Fruit fly (Drosophila melanogaster) whole organism, embryonic: ENCODE measurements around the gene Ldh.
A peak's percentile ranks its signal among the peaks of the same experiment; 100 is the strongest.

Experiments
- B-H1 ChIP-seq: fragments of 200-800 bp; sonication (Bioruptor generic); IDR thresholded peaks from 3 replicates; pipeline ENCODE4 v1.3.6; 2022; ENCODE audit warnings: missing biosample characterization, missing genetic modification characterization
- CG10274 ChIP-seq: fragments of 200-800 bp; sonication (Bioruptor generic); optimal IDR thresholded peaks from 3 replicates; lab custom pipeline; 2017; ENCODE audit warnings: missing biosample characterization, mild to moderate bottlenecking, missing genetic modification characterization
- CG10431 ChIP-seq: fragments of 200-800 bp; sonication (Bioruptor generic); optimal IDR thresholded peaks from 3 replicates; lab custom pipeline; 2018; ENCODE audit warnings: missing biosample characterization, mild to moderate bottlenecking, missing genetic modification characterization
- CG12071 ChIP-seq: fragments of 200-800 bp; sonication (Bioruptor generic); optimal IDR thresholded peaks from 3 replicates; lab custom pipeline; 2018; ENCODE audit warnings: missing biosample characterization, mild to moderate bottlenecking, missing genetic modification characterization
- CG12744 ChIP-seq: fragments of 200-800 bp; sonication (Bioruptor generic); optimal IDR thresholded peaks from 2 replicates; lab custom pipeline; 2016; ENCODE audit warnings: missing biosample characterization, missing genetic modification characterization
- CG14014 ChIP-seq: fragments of 200-800 bp; sonication (Bioruptor generic); IDR thresholded peaks from 2 replicates; pipeline ENCODE4 v1.3.6; 2022; ENCODE audit warnings: missing biosample characterization, missing genetic modification characterization
- CG1647 ChIP-seq: fragments of 200-800 bp; sonication (Bioruptor generic); optimal IDR thresholded peaks from 3 replicates; lab custom pipeline; 2016; ENCODE audit warnings: missing biosample characterization, missing genetic modification characterization
- CG17328 ChIP-seq: fragments of 200-800 bp; sonication (Bioruptor generic); IDR thresholded peaks from 2 replicates; pipeline ENCODE4 v1.3.6; 2022; ENCODE audit warnings: missing biosample characterization, missing genetic modification characterization
- CG18619 ChIP-seq: fragments of 200-800 bp; sonication (Bioruptor generic); optimal IDR thresholded peaks from 3 replicates; lab custom pipeline; 2017; ENCODE audit warnings: missing biosample characterization, mild to moderate bottlenecking, missing genetic modification characterization
- CG18764 ChIP-seq: fragments of 200-800 bp; sonication (Bioruptor generic); optimal IDR thresholded peaks from 3 replicates; lab custom pipeline; 2016; ENCODE audit warnings: missing biosample characterization, missing genetic modification characterization
- CG2116 ChIP-seq: fragments of 200-800 bp; sonication (Bioruptor generic); optimal IDR thresholded peaks from 3 replicates; lab custom pipeline; 2018; ENCODE audit warnings: missing biosample characterization, mild to moderate bottlenecking, missing genetic modification characterization
- CG2712 ChIP-seq: fragments of 200-800 bp; optimal IDR thresholded peaks from 3 replicates; lab custom pipeline; 2019; ENCODE audit warnings: missing biosample characterization, mild to moderate bottlenecking, missing genetic modification characterization, moderate library complexity
- CG4707 ChIP-seq: fragments of 200-800 bp; sonication (Bioruptor generic); optimal IDR thresholded peaks from 2 replicates; lab custom pipeline; 2018; ENCODE audit warnings: missing biosample characterization, mild to moderate bottlenecking, missing genetic modification characterization, moderate library complexity
- CG6272 ChIP-seq: fragments of 200-800 bp; sonication (Bioruptor generic); IDR thresholded peaks from 2 replicates; pipeline ENCODE4 v1.3.6; 2022; ENCODE audit warnings: missing biosample characterization, missing genetic modification characterization
- CG7271 ChIP-seq: fragments of 200-800 bp; sonication (Bioruptor generic); optimal IDR thresholded peaks from 2 replicates; lab custom pipeline; 2018; ENCODE audit warnings: missing biosample characterization, mild to moderate bottlenecking, missing genetic modification characterization, moderate library complexity
- CG7372 ChIP-seq: fragments of 200-800 bp; sonication (Bioruptor generic); IDR thresholded peaks from 2 replicates; pipeline ENCODE4 v1.3.6; 2022; ENCODE audit warnings: missing biosample characterization, missing genetic modification characterization
- CG8765 ChIP-seq: fragments of 200-800 bp; sonication (Bioruptor generic); IDR thresholded peaks from 2 replicates; pipeline ENCODE4 v1.3.6; 2022; ENCODE audit warnings: missing biosample characterization, missing genetic modification characterization
- CkIIα-i1 ChIP-seq: fragments of 200-800 bp; sonication (Bioruptor generic); IDR thresholded peaks from 2 replicates; pipeline ENCODE4 v1.3.6; 2022; ENCODE audit warnings: missing biosample characterization, missing genetic modification characterization
- Deaf1 ChIP-seq: fragments of 200-800 bp; optimal IDR thresholded peaks from 3 replicates; lab custom pipeline; 2019; ENCODE audit warnings: missing biosample characterization, mild to moderate bottlenecking, missing genetic modification characterization, moderate library complexity
- Dip2 ChIP-seq: fragments of 200-800 bp; sonication (Bioruptor generic); IDR thresholded peaks from 2 replicates; pipeline ENCODE4 v1.3.6; 2022; ENCODE audit warnings: missing biosample characterization, missing genetic modification characterization
- Hey ChIP-seq: fragments of 200-800 bp; sonication (Bioruptor generic); optimal IDR thresholded peaks from 3 replicates; lab custom pipeline; 2018; ENCODE audit warnings: missing biosample characterization, mild to moderate bottlenecking, missing genetic modification characterization
- Hmr ChIP-seq: fragments of 200-800 bp; sonication (Bioruptor generic); optimal IDR thresholded peaks from 3 replicates; lab custom pipeline; 2017; ENCODE audit warnings: mild to moderate bottlenecking, missing biosample characterization, missing genetic modification reagents, missing genetic modification characterization
- Kr ChIP-seq: fragments of 200-800 bp; sonication (Bioruptor generic); optimal IDR thresholded peaks from 2 replicates; lab custom pipeline; 2017; ENCODE audit warnings: missing biosample characterization, mild to moderate bottlenecking, missing genetic modification characterization
- MTF-1 ChIP-seq: fragments of 200-800 bp; sonication (Bioruptor generic); optimal IDR thresholded peaks from 2 replicates; lab custom pipeline; 2018; ENCODE audit warnings: missing biosample characterization, mild to moderate bottlenecking, missing genetic modification characterization, borderline replicate concordance
- Max ChIP-seq: fragments of 200-800 bp; sonication (Bioruptor generic); optimal IDR thresholded peaks from 2 replicates; lab custom pipeline; 2016; ENCODE audit warnings: missing biosample characterization, mild to moderate bottlenecking, missing genetic modification characterization
- Meics ChIP-seq: fragments of 200-800 bp; sonication (Bioruptor generic); optimal IDR thresholded peaks from 2 replicates; lab custom pipeline; 2017; ENCODE audit warnings: missing biosample characterization, mild to moderate bottlenecking, missing genetic modification characterization
- Opbp ChIP-seq: fragments of 200-800 bp; sonication (Bioruptor generic); IDR thresholded peaks from 3 replicates; pipeline ENCODE4 v1.3.6; 2022; ENCODE audit warnings: missing biosample characterization, missing genetic modification characterization; ENCODE audit not compliant: partially characterized antibody
- Sox102F ChIP-seq: fragments of 200-800 bp; sonication (Bioruptor generic); optimal IDR thresholded peaks from 2 replicates; lab custom pipeline; 2018; ENCODE audit warnings: missing biosample characterization, mild to moderate bottlenecking, missing genetic modification characterization, moderate library complexity
- Sry-β ChIP-seq: fragments of 200-800 bp; sonication (Bioruptor generic); optimal IDR thresholded peaks from 2 replicates; lab custom pipeline; 2018; ENCODE audit warnings: missing biosample characterization, mild to moderate bottlenecking, missing genetic modification characterization, moderate library complexity
- Ssrp ChIP-seq: fragments of 200-800 bp; sonication (Bioruptor generic); optimal IDR thresholded peaks from 2 replicates; lab custom pipeline; 2018; ENCODE audit warnings: missing biosample characterization, mild to moderate bottlenecking, missing genetic modification characterization, moderate library complexity
- TFAM ChIP-seq: fragments of 200-800 bp; sonication (Bioruptor generic); optimal IDR thresholded peaks from 2 replicates; lab custom pipeline; 2017; ENCODE audit warnings: missing biosample characterization, missing genetic modification characterization, inconsistent platforms
- bab2 ChIP-seq: fragments of 200-800 bp; sonication (Bioruptor generic); optimal IDR thresholded peaks from 2 replicates; lab custom pipeline; 2016; ENCODE audit warnings: missing biosample characterization, missing genetic modification characterization
- btn ChIP-seq: fragments of 200-800 bp; sonication (Bioruptor generic); optimal IDR thresholded peaks from 2 replicates; lab custom pipeline; 2016; ENCODE audit warnings: missing biosample characterization, missing genetic modification characterization
- cg ChIP-seq: fragments of 200-800 bp; sonication (Bioruptor generic); optimal IDR thresholded peaks from 3 replicates; lab custom pipeline; 2019; ENCODE audit warnings: missing biosample characterization, mild to moderate bottlenecking, missing genetic modification characterization, moderate library complexity
- dm ChIP-seq: fragments of 200-800 bp; sonication (Bioruptor generic); optimal IDR thresholded peaks from 3 replicates; lab custom pipeline; 2016; ENCODE audit warnings: missing biosample characterization, missing genetic modification characterization
- dmrt11E ChIP-seq: fragments of 200-800 bp; sonication (Bioruptor generic); optimal IDR thresholded peaks from 3 replicates; lab custom pipeline; 2018; ENCODE audit warnings: missing biosample characterization, mild to moderate bottlenecking, missing genetic modification characterization, moderate library complexity
- fd102C ChIP-seq: fragments of 200-800 bp; sonication (Bioruptor generic); optimal IDR thresholded peaks from 2 replicates; lab custom pipeline; 2018; ENCODE audit warnings: missing biosample characterization, mild to moderate bottlenecking, missing genetic modification characterization, moderate library complexity
- fd64A ChIP-seq: fragments of 200-800 bp; sonication (Bioruptor generic); optimal IDR thresholded peaks from 3 replicates; lab custom pipeline; 2018; ENCODE audit warnings: missing biosample characterization, mild to moderate bottlenecking, missing genetic modification characterization
- knrl ChIP-seq: fragments of 200-800 bp; sonication (Bioruptor generic); IDR thresholded peaks from 3 replicates; pipeline ENCODE4 v1.3.6; 2022; ENCODE audit warnings: missing biosample characterization, missing genetic modification characterization; ENCODE audit not compliant: partially characterized antibody
- luna ChIP-seq: fragments of 200-800 bp; sonication (Bioruptor generic); optimal IDR thresholded peaks from 2 replicates; lab custom pipeline; 2016; ENCODE audit warnings: missing biosample characterization, missing genetic modification characterization
- nmo ChIP-seq: fragments of 200-800 bp; sonication (Bioruptor generic); optimal IDR thresholded peaks from 2 replicates; lab custom pipeline; 2018; ENCODE audit warnings: missing biosample characterization, mild to moderate bottlenecking, missing genetic modification characterization, moderate library complexity
- oc ChIP-seq: fragments of 200-800 bp; sonication (Bioruptor generic); optimal IDR thresholded peaks from 2 replicates; lab custom pipeline; 2018; ENCODE audit warnings: missing biosample characterization, mild to moderate bottlenecking, missing genetic modification characterization, moderate library complexity
- otp ChIP-seq: fragments of 200-800 bp; sonication (Bioruptor generic); IDR thresholded peaks from 3 replicates; pipeline ENCODE4, ENCODE4 v1.3.6; 2022; ENCODE audit warnings: missing biosample characterization, missing genetic modification characterization
- pho ChIP-seq: fragments of 200-800 bp; sonication (Bioruptor generic); optimal IDR thresholded peaks from 2 replicates; lab custom pipeline; 2016; ENCODE audit warnings: missing biosample characterization, missing genetic modification characterization
- pros ChIP-seq: fragments of 200-800 bp; sonication (Bioruptor generic); optimal IDR thresholded peaks from 3 replicates; lab custom pipeline; 2019; ENCODE audit warnings: missing biosample characterization, mild to moderate bottlenecking, missing genetic modification characterization, moderate library complexity
- salm ChIP-seq: fragments of 200-800 bp; sonication (Bioruptor generic); optimal IDR thresholded peaks from 2 replicates; lab custom pipeline; 2018; ENCODE audit warnings: missing biosample characterization, mild to moderate bottlenecking, missing genetic modification characterization
- sens-2 ChIP-seq: fragments of 200-800 bp; sonication (Bioruptor generic); IDR thresholded peaks from 2 replicates; pipeline ENCODE4 v1.3.6; 2022; ENCODE audit warnings: missing biosample characterization, missing genetic modification characterization
- zen ChIP-seq: fragments of 200-800 bp; sonication (Bioruptor generic); optimal IDR thresholded peaks from 3 replicates; lab custom pipeline; 2018; ENCODE audit warnings: missing biosample characterization, mild to moderate bottlenecking, missing genetic modification characterization, moderate library complexity
- zf30C ChIP-seq: fragments of 200-800 bp; sonication (Bioruptor generic); optimal IDR thresholded peaks from 3 replicates; lab custom pipeline; 2018; ENCODE audit warnings: missing biosample characterization, mild to moderate bottlenecking, missing genetic modification characterization

Ldh gene

dm6 chr3L:6215976-6216786, 46.3 kb downstream of the Ldh start (continued):
- no peak for TF ChIP-seq CG8765
- peak; percentile 53 for TF ChIP-seq Meics (GFP tag; lab: Kevin White, UChicago)
- TF ChIP-seq CG12071 = peak; percentile 78
- no peak for TF ChIP-seq Sox102F
- no peak for TF ChIP-seq Dip2
- no peak for TF ChIP-seq CG7271 (tag; lab: Kevin White, UChicago)
- TF ChIP-seq TFAM (GFP tag; lab: Kevin White, UChicago) = peak; percentile 16
- TF ChIP-seq CG18764 = peak; percentile 30
- TF ChIP-seq dm (GFP tag; lab: Kevin White, UChicago) = peak; percentile 0
- TF ChIP-seq salm (tag; lab: Kevin White, UChicago) = peak; percentile 49
- no peak for TF ChIP-seq B-H1
- TF ChIP-seq sens-2 (GFP tag; lab: Robert Waterston, UW) = no peak
- no peak for TF ChIP-seq CG7372 (GFP tag; lab: Robert Waterston, UW)
- TF ChIP-seq CG2712 (tag; lab: Kevin White, UChicago) = no peak
- TF ChIP-seq dmrt11E (tag; lab: Kevin White, UChicago) = peak; percentile 11
- TF ChIP-seq nmo (GFP tag; lab: Kevin White, UChicago) = no peak
- TF ChIP-seq bab2 (GFP tag; lab: Kevin White, UChicago) = no peak
- TF ChIP-seq luna (GFP tag; lab: Kevin White, UChicago) = no peak
- peak; percentile 81 for TF ChIP-seq fd64A (GFP tag; lab: Kevin White, UChicago)
- TF ChIP-seq CkIIα-i1 (GFP tag; lab: Robert Waterston, UW) = no peak
- no peak for TF ChIP-seq Ssrp (tag; lab: Kevin White, UChicago)
- peak; percentile 60 for TF ChIP-seq fd102C
- TF ChIP-seq otp (GFP tag; lab: Robert Waterston, UW) = 0 out of 3 replicates have a peak, but pooled peaks have one; percentile 31
- peak; percentile 26 for TF ChIP-seq zf30C
- TF ChIP-seq CG2116 (GFP tag; lab: Kevin White, UChicago) = peak; percentile 18
- TF ChIP-seq oc (tag; lab: Kevin White, UChicago) = no peak
- TF ChIP-seq pros = peak; percentile 58
- TF ChIP-seq zen = peak; percentile 58
- peak; percentile 22 for TF ChIP-seq Deaf1 (tag; lab: Kevin White, UChicago)
- no peak for TF ChIP-seq knrl (GFP tag; lab: Robert Waterston, UW)
- TF ChIP-seq cg (GFP tag; lab: Kevin White, UChicago) = peak; percentile 43
- no peak for TF ChIP-seq CG1647
- TF ChIP-seq Kr (GFP tag; lab: Kevin White, UChicago) = peak; percentile 61
- TF ChIP-seq CG14014 (GFP tag; lab: Robert Waterston, UW) = no peak; the same call in 1 of the 2 replicates
- no peak for TF ChIP-seq CG10431 (GFP tag; lab: Kevin White, UChicago)
- no peak for TF ChIP-seq CG17328 (GFP tag; lab: Robert Waterston, UW)
- TF ChIP-seq MTF-1 (GFP tag; lab: Kevin White, UChicago) = peak; percentile 70
- TF ChIP-seq CG4707 (GFP tag; lab: Kevin White, UChicago) = peak; percentile 40
- TF ChIP-seq CG12744 (GFP tag; lab: Kevin White, UChicago) = no peak
- TF ChIP-seq Max (GFP tag; lab: Kevin White, UChicago) = peak; percentile 23
- TF ChIP-seq Hey (tag; lab: Kevin White, UChicago) = peak; percentile 33
- TF ChIP-seq CG6272 = no peak
- TF ChIP-seq Sry-β (GFP tag; lab: Kevin White, UChicago) = peak; percentile 54
- peak; percentile 42 for TF ChIP-seq CG18619 (GFP tag; lab: Kevin White, UChicago)
- TF ChIP-seq pho = no peak
- TF ChIP-seq CG10274 = peak; percentile 13
- TF ChIP-seq Opbp (GFP tag; lab: Robert Waterston, UW) = no peak
- no peak for TF ChIP-seq btn
- no peak for TF ChIP-seq Hmr (GFP tag; lab: Kevin White, UChicago)
